Worm (Caenorhabditis elegans): Measurements from ENCODE around the gene nhr-147.

Gene nhr-147

ce11 chrV:7391933-7392332, 46.3 kb downstream of the nhr-147 start, which contains the start of gene fbxa-105:
fbxa-105 (minus strand) TSS chrV:7392029.
- TF ChIP-seq elt-2 (tag; optimal IDR thresholded peaks at IDR 0.05) = peak; percentile 3
- TF ChIP-seq F16B12.6 (tag; optimal IDR thresholded peaks at IDR 0.05) = no peak
- no peak for TF ChIP-seq egl-27 (tag; optimal IDR thresholded peaks at IDR 0.05)
- no peak for TF ChIP-seq nhr-77 (tag; optimal IDR thresholded peaks at IDR 0.05)
- TF ChIP-seq efl-1 (optimal IDR thresholded peaks at IDR 0.05) = no peak
- peak in 1 of 2 experiments; percentile 19 for TF ChIP-seq efl-1 (GFP tag; optimal IDR thresholded peaks at IDR 0.05 in 1 of 2)

ce11 chrV:7395359-7395758, 49.8 kb downstream of the nhr-147 start, which contains the start of gene srx-9:
srx-9 (minus strand) TSS chrV:7395459.
- TF ChIP-seq nhr-19 (GFP tag; conservative IDR thresholded peaks at IDR 0.05) = no peak
- TF ChIP-seq sox-4 (tag; optimal IDR thresholded peaks at IDR 0.05) = no peak
- no peak for TF ChIP-seq ceh-88 (GFP tag; IDR thresholded peaks at IDR 0.05)
- no peak for TF ChIP-seq ztf-4 (tag; optimal IDR thresholded peaks at IDR 0.05)
- no peak for TF ChIP-seq xbp-1 (tag; optimal IDR thresholded peaks at IDR 0.05)
- TF ChIP-seq nhr-237 (tag; optimal IDR thresholded peaks at IDR 0.05) = no peak
- no peak for TF ChIP-seq nhr-85 (tag)
- TF ChIP-seq efl-3 (GFP tag; optimal IDR thresholded peaks at IDR 0.05) = no peak
- TF ChIP-seq alr-1 (tag; optimal IDR thresholded peaks at IDR 0.05; ENCODE audit: borderline replicate concordance) = no peak
- no peak for TF ChIP-seq nhr-47 (tag; optimal IDR thresholded peaks at IDR 0.05)
- TF ChIP-seq lin-13 (GFP tag; optimal IDR thresholded peaks at IDR 0.05) = no peak
- no peak for TF ChIP-seq hlh-4 (tag; optimal IDR thresholded peaks at IDR 0.05)
- no peak for TF ChIP-seq lin-35 (GFP tag; optimal IDR thresholded peaks at IDR 0.05)
- no peak for TF ChIP-seq ceh-8 (GFP tag; optimal IDR thresholded peaks at IDR 0.05)
- TF ChIP-seq zag-1 (tag; optimal IDR thresholded peaks at IDR 0.05) = no peak
- no peak for TF ChIP-seq nhr-76 (tag; optimal IDR thresholded peaks at IDR 0.05)
- TF ChIP-seq sup-37 (GFP tag; optimal IDR thresholded peaks at IDR 0.05) = no peak
- no peak for TF ChIP-seq skn-1 (tag; optimal IDR thresholded peaks at IDR 0.05)
- no peak for TF ChIP-seq irx-1 (tag; optimal IDR thresholded peaks at IDR 0.05)
